Worm (Caenorhabditis elegans): Measurements from ENCODE around the gene rnh-1.1.

ce11 chrII:7545364-7545763 is 19.8 kb downstream of the rnh-1.1 start:
- TF ChIP-seq sox-4 (tag; optimal IDR thresholded peaks at IDR 0.05) (no peak), pha-4 (tag; optimal IDR thresholded peaks at IDR 0.05) (no peak), tbx-7 (tag; optimal IDR thresholded peaks at IDR 0.05) (no peak), fax-1 (tag; optimal IDR thresholded peaks at IDR 0.05) (no peak), ama-1 (optimal IDR thresholded peaks at IDR 0.05) (no peak), sox-2 (GFP tag; IDR thresholded peaks at IDR 0.05) (no peak), hlh-13 (GFP tag; optimal IDR thresholded peaks at IDR 0.05) (no peak), fkh-10 (GFP tag; optimal IDR thresholded peaks at IDR 0.05) (no peak)
